Worm (Caenorhabditis elegans) whole organism, late embryonic: ENCODE data around the gene ldh-1.

Source experiments
- C08G9.2 ChIP-seq: sonication (generic microtip); optimal IDR thresholded peaks from 2 replicates; lab custom pipeline; 2016; ENCODE audit warnings: mild to moderate bottlenecking, missing genetic modification characterization, moderate library complexity, missing compliant biosample characterization
- C38D4.7 ChIP-seq: fragments of 200-800 bp; sonication (Bioruptor generic); optimal IDR thresholded peaks from 2 replicates; lab custom pipeline; 2018; ENCODE audit warnings: mild to moderate bottlenecking, missing genetic modification characterization, moderate library complexity, missing compliant biosample characterization
- T23F11.4 ChIP-seq: fragments of 200-800 bp; sonication (Bioruptor generic); optimal IDR thresholded peaks from 2 replicates; lab custom pipeline; 2018; ENCODE audit warnings: mild to moderate bottlenecking, missing genetic modification characterization, missing compliant biosample characterization
- ahr-1 ChIP-seq: sonication (generic microtip); optimal IDR thresholded peaks from 2 replicates; lab custom pipeline; 2016; ENCODE audit warnings: missing genetic modification characterization, missing compliant biosample characterization
- ceh-14 ChIP-seq: sonication (generic microtip); optimal IDR thresholded peaks from 2 replicates; lab custom pipeline; 2016; ENCODE audit warnings: missing genotype, missing genetic modification characterization, missing compliant biosample characterization
- ceh-18 ChIP-seq: sonication (generic microtip); optimal IDR thresholded peaks from 2 replicates; lab custom pipeline; 2016; ENCODE audit warnings: missing genetic modification characterization, missing compliant biosample characterization
- ceh-19 ChIP-seq: fragments of 200-800 bp; sonication (Bioruptor generic); optimal IDR thresholded peaks from 2 replicates; lab custom pipeline; 2018; ENCODE audit warnings: mild to moderate bottlenecking, missing genetic modification characterization, missing compliant biosample characterization
- ceh-22 ChIP-seq: sonication (generic microtip); optimal IDR thresholded peaks from 2 replicates; lab custom pipeline; 2017; ENCODE audit warnings: missing biosample characterization, missing genetic modification characterization
- ceh-30 ChIP-seq: fragments of 150-350 bp; optimal IDR thresholded peaks from 2 replicates; lab custom pipeline; 2014; ENCODE audit warnings: missing biosample characterization, missing genetic modification characterization
- ceh-31 ChIP-seq: sonication (generic microtip); optimal IDR thresholded peaks from 2 replicates; lab custom pipeline; 2016; ENCODE audit warnings: missing genetic modification characterization, missing compliant biosample characterization
- ceh-45 ChIP-seq: fragments of 200-800 bp; sonication (Bioruptor generic); IDR thresholded peaks from 2 replicates; pipeline ENCODE4 v1.3.6; 2022; ENCODE audit warnings: missing genetic modification reagents, missing genetic modification characterization, missing compliant biosample characterization
- ceh-6 ChIP-seq: fragments of 200-800 bp; sonication (Bioruptor generic); optimal IDR thresholded peaks from 2 replicates; lab custom pipeline; 2018; ENCODE audit warnings: mild to moderate bottlenecking, missing genetic modification characterization, missing compliant biosample characterization
- che-1 ChIP-seq: sonication (generic microtip); optimal IDR thresholded peaks from 2 replicates; lab custom pipeline; 2016; ENCODE audit warnings: mild to moderate bottlenecking, missing genetic modification characterization, missing compliant biosample characterization
- elt-2 ChIP-seq: sonication (generic microtip); optimal IDR thresholded peaks from 2 replicates; lab custom pipeline; 2016; ENCODE audit warnings: missing genetic modification reagents, missing genetic modification characterization, missing compliant biosample characterization
- ets-4 ChIP-seq: sonication (generic microtip); optimal IDR thresholded peaks from 2 replicates; lab custom pipeline; 2016; ENCODE audit warnings: missing genetic modification characterization, missing compliant biosample characterization
- eyg-1 ChIP-seq: sonication (generic microtip); optimal IDR thresholded peaks from 2 replicates; lab custom pipeline; 2016; ENCODE audit warnings: missing genotype, missing genetic modification characterization, missing compliant biosample characterization
- gmeb-2 ChIP-seq: sonication (generic microtip); optimal IDR thresholded peaks from 2 replicates; lab custom pipeline; 2016; ENCODE audit warnings: missing genetic modification characterization, inconsistent platforms, missing compliant biosample characterization
- hlh-15 ChIP-seq: sonication (generic microtip); optimal IDR thresholded peaks from 2 replicates; lab custom pipeline; 2016; ENCODE audit warnings: missing genetic modification characterization, missing compliant biosample characterization
- hlh-30 ChIP-seq: sonication (generic microtip); optimal IDR thresholded peaks from 2 replicates; lab custom pipeline; 2017; ENCODE audit warnings: antibody characterized with exemption, missing genetic modification characterization, missing compliant biosample characterization; ENCODE audit not compliant: insufficient read depth
- hlh-6 ChIP-seq: sonication (generic microtip); optimal IDR thresholded peaks from 2 replicates; lab custom pipeline; 2016; ENCODE audit warnings: missing genotype, missing genetic modification characterization, missing compliant biosample characterization
- lim-6 ChIP-seq: sonication (generic microtip); optimal IDR thresholded peaks from 2 replicates; lab custom pipeline; 2016; ENCODE audit warnings: missing genetic modification characterization, missing compliant biosample characterization
- madf-2 ChIP-seq: sonication (generic microtip); optimal IDR thresholded peaks from 2 replicates; lab custom pipeline; 2017; ENCODE audit warnings: missing genetic modification characterization, missing compliant biosample characterization
- npax-4 ChIP-seq: sonication (generic microtip); optimal IDR thresholded peaks from 2 replicates; lab custom pipeline; 2016; ENCODE audit warnings: missing genetic modification characterization, missing compliant biosample characterization
- pag-3 ChIP-seq: sonication (generic microtip); optimal IDR thresholded peaks from 2 replicates; lab custom pipeline; 2016; ENCODE audit warnings: missing compliant biosample characterization, missing genetic modification characterization, borderline replicate concordance
- pax-1 ChIP-seq: fragments of 150-350 bp; optimal IDR thresholded peaks from 2 replicates; lab custom pipeline; 2014; ENCODE audit warnings: missing biosample characterization, missing genetic modification characterization
- pha-4 ChIP-seq: fragments of 150-350 bp; optimal IDR thresholded peaks from 2 replicates; lab custom pipeline; 2018; ENCODE audit warnings: missing biosample characterization, missing genetic modification reagents, missing genetic modification characterization
- pqm-1 ChIP-seq: sonication (generic microtip); optimal IDR thresholded peaks from 2 replicates; lab custom pipeline; 2016; ENCODE audit warnings: missing genetic modification characterization, missing compliant biosample characterization
- pros-1 ChIP-seq: fragments of 150-350 bp; optimal IDR thresholded peaks from 2 replicates; lab custom pipeline; 2014; ENCODE audit warnings: missing biosample characterization, missing genetic modification reagents, missing genetic modification characterization
- ref-2 ChIP-seq: sonication (generic microtip); optimal IDR thresholded peaks from 2 replicates; lab custom pipeline; 2016; ENCODE audit warnings: missing genetic modification characterization, missing compliant biosample characterization
- rnt-1 ChIP-seq: sonication (generic microtip); optimal IDR thresholded peaks from 2 replicates; lab custom pipeline; 2016; ENCODE audit warnings: missing genetic modification characterization, missing compliant biosample characterization
- sdc-2 ChIP-seq: sonication (generic microtip); optimal IDR thresholded peaks from 2 replicates; lab custom pipeline; 2016; ENCODE audit warnings: missing genotype, missing genetic modification characterization, missing compliant biosample characterization
- tbx-2 ChIP-seq: sonication (generic microtip); optimal IDR thresholded peaks from 2 replicates; lab custom pipeline; 2016; ENCODE audit warnings: missing genetic modification characterization, missing compliant biosample characterization
- tbx-7 ChIP-seq: sonication (generic microtip); optimal IDR thresholded peaks from 2 replicates; lab custom pipeline; 2016; ENCODE audit warnings: missing genotype, missing genetic modification characterization, missing compliant biosample characterization
- unc-3 ChIP-seq, 2 experiments: fragments of 200-800 bp in 1 of 2; sonication (Bioruptor generic) in 1 of 2; sonication (generic microtip) in 1 of 2; conservative IDR thresholded peaks in 1 of 2; optimal IDR thresholded peaks in 1 of 2; 2 replicates each; pipeline versions ENCODE4 v1.3.6 to Lab custom; 2016 to 2022; ENCODE audit warnings: missing compliant biosample characterization in 2 of 2, missing genetic modification characterization in 2 of 2, missing genetic modification reagents in 1 of 2
- unc-42 ChIP-seq: sonication (generic microtip); optimal IDR thresholded peaks from 2 replicates; lab custom pipeline; 2016; ENCODE audit warnings: missing genotype, missing genetic modification characterization, missing compliant biosample characterization
- unc-86 ChIP-seq: sonication (generic microtip); optimal IDR thresholded peaks from 2 replicates; lab custom pipeline; 2016; ENCODE audit warnings: missing genetic modification characterization, missing compliant biosample characterization
- zip-5 ChIP-seq: sonication (generic microtip); optimal IDR thresholded peaks from 2 replicates; lab custom pipeline; 2016; ENCODE audit warnings: missing genetic modification characterization, missing compliant biosample characterization

Gene ldh-1

ce11 chrII:11723904-11724303, at the start of gene ldh-1:
Gene ldh-1 (plus strand): TSS chrII:11724204.
- no peak for TF ChIP-seq ahr-1 (tag; lab: Kevin White, UChicago)
- no peak for TF ChIP-seq unc-3 (GFP tag; conservative IDR thresholded peaks at IDR 0.05; lab: Robert Waterston, UW)
- TF ChIP-seq unc-3 (tag; optimal IDR thresholded peaks at IDR 0.05; lab: Kevin White, UChicago) = no peak
- TF ChIP-seq unc-42 (tag; lab: Kevin White, UChicago) = no peak
- TF ChIP-seq eyg-1 (tag; lab: Kevin White, UChicago) = no peak
- no peak for TF ChIP-seq ceh-31 (tag; lab: Kevin White, UChicago)
- no peak for TF ChIP-seq tbx-7 (tag; lab: Kevin White, UChicago)

ce11 chrII:11675877-11676473, 48.0 kb upstream of the ldh-1 start, which contains the start of the genes trr-1 and C47D12.2:
Gene trr-1 (minus strand): TSS chrII:11675927.
Gene C47D12.2 (plus strand): TSS chrII:11676306.
- TF ChIP-seq unc-3 (GFP tag; conservative IDR thresholded peaks at IDR 0.05; lab: Robert Waterston, UW) (no peak), unc-3 (tag; optimal IDR thresholded peaks at IDR 0.05; lab: Kevin White, UChicago) (peak; percentile 7), T23F11.4 (GFP tag; lab: Kevin White, UChicago) (no peak), rnt-1 (tag; lab: Kevin White, UChicago) (no peak), zip-5 (tag; lab: Kevin White, UChicago) (no peak), ceh-18 (tag; lab: Kevin White, UChicago) (peak; percentile 43), ceh-14 (peak; percentile 34), tbx-2 (tag; lab: Kevin White, UChicago) (peak; percentile 48), hlh-30 (tag; lab: Kevin White, UChicago) (peak; percentile 57), madf-2 (tag; lab: Kevin White, UChicago) (peak; percentile 29), sdc-2 (tag; lab: Kevin White, UChicago) (peak; percentile 1), unc-42 (tag; lab: Kevin White, UChicago) (peak; percentile 69)

- TF ChIP-seq ceh-30 (tag; lab: Kevin White, UChicago) = no peak
- no peak for TF ChIP-seq ceh-22 (tag; lab: Kevin White, UChicago)
- no peak for TF ChIP-seq pros-1 (tag; lab: Kevin White, UChicago)
- TF ChIP-seq ceh-14 = no peak
- no peak for TF ChIP-seq ets-4 (tag; lab: Kevin White, UChicago)
- TF ChIP-seq pag-3 (tag; lab: Kevin White, UChicago) = no peak
- TF ChIP-seq pax-1 (tag; lab: Kevin White, UChicago) = no peak
- TF ChIP-seq unc-42 (tag; lab: Kevin White, UChicago) = no peak
- no peak for TF ChIP-seq hlh-6 (tag; lab: Kevin White, UChicago)
- no peak for TF ChIP-seq ref-2 (tag; lab: Kevin White, UChicago)
- no peak for TF ChIP-seq elt-2 (tag; lab: Kevin White, UChicago)
- TF ChIP-seq che-1 (tag; lab: Kevin White, UChicago) = no peak
- no peak for TF ChIP-seq ceh-19 (GFP tag; lab: Kevin White, UChicago)
- no peak for TF ChIP-seq pqm-1 (tag; lab: Kevin White, UChicago)
Observed at ce11 chrII:11680220-11680619, 43.8 kb upstream of the ldh-1 start.

ce11 chrII:11681136-11681824, 42.7 kb upstream of the ldh-1 start, which contains the start of the genes sfxn-1.4 and C47D12.4:
Gene sfxn-1.4 (minus strand): TSS chrII:11681236.
Gene C47D12.4 (plus strand): TSS chrII:11681774.
- TF ChIP-seq ceh-45 (GFP tag; lab: Robert Waterston, UW) (no peak), pha-4 (no peak), C38D4.7 (GFP tag; lab: Kevin White, UChicago) (no peak), hlh-15 (tag; lab: Kevin White, UChicago) (no peak), ceh-6 (no peak), ceh-18 (tag; lab: Kevin White, UChicago) (no peak), C08G9.2 (tag; lab: Kevin White, UChicago) (no peak), hlh-30 (tag; lab: Kevin White, UChicago) (no peak), unc-86 (no peak), lim-6 (tag; lab: Kevin White, UChicago) (no peak), gmeb-2 (no peak), npax-4 (tag; lab: Kevin White, UChicago) (no peak)
